Fruit fly (Drosophila melanogaster): ENCODE data around the gene ATP6AP2.

The ATP6AP2 gene

DNA sequence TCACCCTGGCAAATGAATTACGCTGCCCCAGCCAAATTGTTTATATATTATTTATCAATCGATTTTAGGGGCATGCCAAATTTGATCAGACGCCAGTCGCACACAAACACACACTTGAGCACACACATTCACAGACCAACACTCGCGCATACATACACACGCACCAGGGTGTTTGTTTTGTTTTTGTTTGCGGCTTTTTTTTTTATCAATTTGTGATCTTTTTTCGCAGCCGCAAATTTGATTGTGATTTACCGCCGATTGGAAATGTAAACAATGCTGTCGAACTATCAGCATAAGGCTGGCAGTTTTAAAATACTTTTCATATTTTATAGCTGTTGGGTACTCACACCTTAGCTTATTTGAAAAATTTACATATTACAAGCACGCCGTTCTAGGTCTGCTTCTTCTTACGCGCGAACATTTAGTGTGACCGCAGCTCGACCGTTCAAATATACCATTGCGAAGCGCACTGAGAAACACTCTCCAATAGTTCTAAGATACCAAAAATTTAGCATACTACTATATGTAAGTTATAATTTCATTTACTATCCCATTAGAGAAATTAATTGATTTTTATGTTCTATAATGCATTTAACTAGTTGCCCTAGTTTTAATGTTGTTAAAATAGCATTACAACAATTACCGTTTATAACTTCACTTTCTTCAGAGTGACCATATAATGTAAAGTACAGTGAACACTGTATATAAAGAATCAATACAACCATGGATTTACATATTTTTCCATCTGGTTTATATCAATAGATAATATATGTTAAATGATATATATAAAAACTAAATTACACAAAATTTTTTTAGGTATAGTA lies 23.0 kb upstream of the ATP6AP2 start, which contains the start of gene pum (continued):
- TF ChIP-seq Xrp1 (GFP tag; IDR thresholded peaks at IDR 0.05) (peak; percentile 36; the same call in 1 of the 2 replicates), CG8944 (GFP tag; optimal IDR thresholded peaks at IDR 0.05) (no peak), NfI (GFP tag; optimal IDR thresholded peaks at IDR 0.05) (no peak), BEAF-32 (GFP tag; optimal IDR thresholded peaks at IDR 0.05) (peak; percentile 44), tgo (GFP tag; IDR thresholded peaks at IDR 0.05) (peak; percentile 70), gsb-n (tag; optimal IDR thresholded peaks at IDR 0.05) (peak; percentile 43), fd102C (GFP tag; optimal IDR thresholded peaks at IDR 0.05) (no peak), seq (GFP tag; IDR thresholded peaks at IDR 0.05) (no peak), CG18011 (GFP tag; optimal IDR thresholded peaks at IDR 0.05) (no peak), CG16815 (GFP tag; optimal IDR thresholded peaks at IDR 0.05) (no peak), en (GFP tag; optimal IDR thresholded peaks at IDR 0.05) (no peak), HLH3B (GFP tag; IDR thresholded peaks at IDR 0.05) (peak; percentile 30; the same call in 1 of the 2 replicates), CG31441 (GFP tag; IDR thresholded peaks at IDR 0.05) (peak; percentile 64), Pdp1 (GFP tag; optimal IDR thresholded peaks at IDR 0.05) (peak in 1 of 2 experiments; percentile 2), pum (GFP tag; optimal IDR thresholded peaks at IDR 0.05) (no peak), CG7928 (GFP tag; optimal IDR thresholded peaks at IDR 0.05) (no peak), nmo (GFP tag; optimal IDR thresholded peaks at IDR 0.05) (peak; percentile 38), ap (GFP tag; IDR thresholded peaks at IDR 0.05) (peak; percentile 27; the same call in 1 of the 2 replicates), CG12769 (tag; optimal IDR thresholded peaks at IDR 0.05) (peak; percentile 32), CG5180 (GFP tag; optimal IDR thresholded peaks at IDR 0.05) (no peak), ara (GFP tag; IDR thresholded peaks at IDR 0.05) (peak; percentile 7; the same call in 1 of the 2 replicates), Tbp (GFP tag; optimal IDR thresholded peaks at IDR 0.05) (no peak), bbx (GFP tag; IDR thresholded peaks at IDR 0.05; ENCODE audit: partially characterized antibody) (no peak), kni (GFP tag; optimal IDR thresholded peaks at IDR 0.05) (no peak), CG11504 (tag; optimal IDR thresholded peaks at IDR 0.05) (peak; percentile 69), sens-2 (GFP tag; IDR thresholded peaks at IDR 0.05) (no peak), row (GFP tag; IDR thresholded peaks at IDR 0.05) (peak; percentile 82; the same call in 2 of the 3 replicates), trem (tag; optimal IDR thresholded peaks at IDR 0.05) (peak; percentile 85), sqz (GFP tag; optimal IDR thresholded peaks at IDR 0.05) (peak; percentile 95), inv (GFP tag; IDR thresholded peaks at IDR 0.05; ENCODE audit: partially characterized antibody) (no peak), CG9932 (GFP tag; IDR thresholded peaks at IDR 0.05) (peak; percentile 68), Sox102F (GFP tag; optimal IDR thresholded peaks at IDR 0.05) (no peak), CG3847 (GFP tag; IDR thresholded peaks at IDR 0.05) (peak; percentile 60), Xbp1 (GFP tag; optimal IDR thresholded peaks at IDR 0.05) (peak; percentile 58), Elba2 (GFP tag; optimal IDR thresholded peaks at IDR 0.05) (peak; percentile 1), ewg (GFP tag; optimal IDR thresholded peaks at IDR 0.05) (peak; percentile 63), Lhr (GFP tag; optimal IDR thresholded peaks at IDR 0.05) (peak; percentile 65), CG4820 (GFP tag; optimal IDR thresholded peaks at IDR 0.05) (no peak), CG17912 (GFP tag; optimal IDR thresholded peaks at IDR 0.05) (no peak), CG10274 (GFP tag; optimal IDR thresholded peaks at IDR 0.05) (no peak), fu2 (GFP tag; optimal IDR thresholded peaks at IDR 0.05) (no peak), sob (GFP tag; IDR thresholded peaks at IDR 0.05) (0 out of 2 replicates have a peak, but pooled peaks have one; percentile 4), Hr51 (GFP tag; optimal IDR thresholded peaks at IDR 0.05) (peak in 1 of 2 experiments; percentile 58), dysf (GFP tag; IDR thresholded peaks at IDR 0.05) (peak; percentile 47; the same call in 1 of the 3 replicates), Mad (GFP tag; optimal IDR thresholded peaks at IDR 0.05) (no peak), CG18599 (GFP tag; optimal IDR thresholded peaks at IDR 0.05) (peak; percentile 9), Six4 (GFP tag; optimal IDR thresholded peaks at IDR 0.05) (peak; percentile 30), crp (GFP tag; optimal IDR thresholded peaks at IDR 0.05) (no peak)
